Fruit fly (Drosophila melanogaster) whole organism, embryonic: ENCODE measurements around the gene CG15044.
A peak's percentile ranks its signal among the peaks of the same experiment; 100 is the strongest.

Source experiments
- Aef1 ChIP-seq: fragments of 200-800 bp; sonication (Bioruptor generic); IDR thresholded peaks from 3 replicates; pipeline ENCODE4 v1.3.6; 2022; ENCODE audit warnings: missing biosample characterization, missing genetic modification characterization
- Atf3 ChIP-seq: fragments of 200-800 bp; sonication (Bioruptor generic); optimal IDR thresholded peaks from 3 replicates; lab custom pipeline; 2016; ENCODE audit warnings: missing biosample characterization, missing genetic modification characterization
- CG10543 ChIP-seq: fragments of 200-800 bp; sonication (Bioruptor generic); optimal IDR thresholded peaks from 3 replicates; lab custom pipeline; 2017; ENCODE audit warnings: missing biosample characterization, mild to moderate bottlenecking, missing genetic modification characterization, moderate library complexity
- CG11247 ChIP-seq: fragments of 200-800 bp; sonication (Bioruptor generic); IDR thresholded peaks from 2 replicates; pipeline ENCODE4 v1.3.6; 2022; ENCODE audit warnings: missing biosample characterization, missing genetic modification characterization
- CG11504 ChIP-seq: fragments of 200-800 bp; sonication (Bioruptor generic); optimal IDR thresholded peaks from 3 replicates; lab custom pipeline; 2019; ENCODE audit warnings: missing biosample characterization, mild to moderate bottlenecking, missing genetic modification characterization, moderate library complexity
- CG13775 ChIP-seq: fragments of 200-800 bp; sonication (Bioruptor generic); optimal IDR thresholded peaks from 3 replicates; lab custom pipeline; 2017; ENCODE audit warnings: missing biosample characterization, mild to moderate bottlenecking, missing genetic modification characterization
- CG14710 ChIP-seq: fragments of 200-800 bp; sonication (Bioruptor generic); optimal IDR thresholded peaks from 3 replicates; lab custom pipeline; 2019; ENCODE audit warnings: missing biosample characterization, mild to moderate bottlenecking, missing genetic modification characterization, moderate library complexity
- CG17328 ChIP-seq: fragments of 200-800 bp; sonication (Bioruptor generic); IDR thresholded peaks from 2 replicates; pipeline ENCODE4 v1.3.6; 2022; ENCODE audit warnings: missing biosample characterization, missing genetic modification characterization
- CG18262 ChIP-seq: fragments of 200-800 bp; optimal IDR thresholded peaks from 3 replicates; lab custom pipeline; 2019; ENCODE audit warnings: missing biosample characterization, mild to moderate bottlenecking, missing genetic modification characterization, moderate library complexity
- CG2712 ChIP-seq: fragments of 200-800 bp; optimal IDR thresholded peaks from 3 replicates; lab custom pipeline; 2019; ENCODE audit warnings: missing biosample characterization, mild to moderate bottlenecking, missing genetic modification characterization, moderate library complexity
- CG3163 ChIP-seq: fragments of 200-800 bp; sonication (Bioruptor generic); optimal IDR thresholded peaks from 3 replicates; lab custom pipeline; 2016; ENCODE audit warnings: missing biosample characterization, missing genetic modification characterization
- CG4707 ChIP-seq: fragments of 200-800 bp; sonication (Bioruptor generic); optimal IDR thresholded peaks from 2 replicates; lab custom pipeline; 2018; ENCODE audit warnings: missing biosample characterization, mild to moderate bottlenecking, missing genetic modification characterization, moderate library complexity
- CG6689 ChIP-seq: fragments of 200-800 bp; sonication (Bioruptor generic); IDR thresholded peaks from 2 replicates; pipeline ENCODE4 v1.3.6; 2022; ENCODE audit warnings: missing biosample characterization, missing genetic modification characterization
- CG8924 ChIP-seq: fragments of 200-800 bp; optimal IDR thresholded peaks from 3 replicates; lab custom pipeline; 2019; ENCODE audit warnings: missing biosample characterization, mild to moderate bottlenecking, missing genetic modification characterization, moderate library complexity
- CHES-1-like ChIP-seq: fragments of 200-800 bp; sonication (Bioruptor generic); optimal IDR thresholded peaks from 2 replicates; lab custom pipeline; 2016; ENCODE audit warnings: missing biosample characterization, missing genetic modification characterization
- D ChIP-seq, 2 experiments: fragments of 200-800 bp in 1 of 2; fragments of >200 bp in 1 of 2; sonication (Bioruptor generic) in 1 of 2; optimal IDR thresholded peaks; 2 replicates in 1 of 2; 3 replicates in 1 of 2; lab custom pipeline; 2017; ENCODE audit warnings: mild to moderate bottlenecking in 1 of 2, missing biosample characterization in 1 of 2, missing genetic modification characterization in 1 of 2, missing genetic modification reagents in 1 of 2
- Deaf1 ChIP-seq: fragments of 200-800 bp; optimal IDR thresholded peaks from 3 replicates; lab custom pipeline; 2019; ENCODE audit warnings: missing biosample characterization, mild to moderate bottlenecking, missing genetic modification characterization, moderate library complexity
- Dref ChIP-seq: fragments of 200-800 bp; sonication (Bioruptor generic); IDR thresholded peaks from 2 replicates; pipeline ENCODE4 v1.3.6; 2022; ENCODE audit warnings: missing biosample characterization, missing genetic modification characterization
- E2f2 ChIP-seq: fragments of 200-800 bp; sonication (Bioruptor generic); IDR thresholded peaks from 2 replicates; pipeline ENCODE4 v1.3.6; 2022; ENCODE audit warnings: missing biosample characterization, missing genetic modification characterization
- Eip74EF ChIP-seq, 2 experiments: fragments of 200-800 bp in 1 of 2; fragments of >200 bp in 1 of 2; sonication (Bioruptor generic) in 1 of 2; optimal IDR thresholded peaks; 2 replicates each; lab custom pipeline; 2017 to 2019; ENCODE audit warnings: missing biosample characterization in 2 of 2, missing genetic modification characterization in 2 of 2, mild to moderate bottlenecking in 1 of 2, moderate library complexity in 1 of 2
- GATAe ChIP-seq: fragments of 200-800 bp; sonication (Bioruptor generic); conservative IDR thresholded peaks from 2 replicates; pipeline ENCODE4 v1.3.6; 2022; ENCODE audit warnings: missing biosample characterization, missing genetic modification characterization
- HLHmδ ChIP-seq: fragments of 200-800 bp; sonication (Bioruptor generic); optimal IDR thresholded peaks from 2 replicates; lab custom pipeline; 2018; ENCODE audit warnings: missing biosample characterization, mild to moderate bottlenecking, missing genetic modification characterization, moderate library complexity
- HmgD ChIP-seq: fragments of 200-800 bp; sonication (Bioruptor generic); optimal IDR thresholded peaks from 3 replicates; lab custom pipeline; 2016; ENCODE audit warnings: missing biosample characterization, missing genetic modification characterization
- Jarid2 ChIP-seq: fragments of 200-800 bp; sonication (Bioruptor generic); optimal IDR thresholded peaks from 3 replicates; lab custom pipeline; 2017; ENCODE audit warnings: mild to moderate bottlenecking, missing biosample characterization, missing genetic modification reagents, missing genetic modification characterization
- MESR4 ChIP-seq: fragments of 200-800 bp; sonication (Bioruptor generic); optimal IDR thresholded peaks from 2 replicates; lab custom pipeline; 2018; ENCODE audit warnings: missing biosample characterization, mild to moderate bottlenecking, missing genetic modification characterization, moderate library complexity
- NFAT ChIP-seq: fragments of 200-800 bp; sonication (Bioruptor generic); IDR thresholded peaks from 2 replicates; pipeline ENCODE4 v1.3.6; 2022; ENCODE audit warnings: missing biosample characterization, missing genetic modification characterization
- Ptx1 ChIP-seq: fragments of 200-800 bp; sonication (Bioruptor generic); IDR thresholded peaks from 2 replicates; pipeline ENCODE4 v1.3.6; 2022; ENCODE audit warnings: missing biosample characterization, missing genetic modification characterization
- Sry-δ ChIP-seq: fragments of 200-800 bp; sonication (Bioruptor generic); optimal IDR thresholded peaks from 2 replicates; lab custom pipeline; 2016; ENCODE audit warnings: missing biosample characterization, missing genetic modification characterization
- Stat92E ChIP-seq, 3 experiments: fragments of >200 bp in 2 of 3; fragments of 200-800 bp in 1 of 3; sonication (Bioruptor generic) in 1 of 3; optimal IDR thresholded peaks; 2 replicates each; lab custom pipeline; 2017 to 2019; ENCODE audit warnings: missing biosample characterization in 3 of 3, missing genetic modification characterization in 3 of 3, mild to moderate bottlenecking in 1 of 3, moderate library complexity in 1 of 3
- aop ChIP-seq: fragments of 200-800 bp; sonication (Bioruptor generic); IDR thresholded peaks from 2 replicates; pipeline ENCODE4 v1.3.6; 2022; ENCODE audit warnings: missing biosample characterization, missing genetic modification characterization
- bbx ChIP-seq: fragments of 200-800 bp; sonication (Bioruptor generic); IDR thresholded peaks from 2 replicates; pipeline ENCODE4 v1.3.6; 2022; ENCODE audit warnings: missing biosample characterization, missing genetic modification characterization; ENCODE audit not compliant: partially characterized antibody
- caup ChIP-seq: fragments of 200-800 bp; sonication (Bioruptor generic); optimal IDR thresholded peaks from 3 replicates; lab custom pipeline; 2017; ENCODE audit warnings: missing biosample characterization, mild to moderate bottlenecking, missing genetic modification characterization, moderate library complexity; ENCODE audit not compliant: severe bottlenecking
- chinmo ChIP-seq: fragments of 200-800 bp; sonication (Bioruptor generic); IDR thresholded peaks from 4 replicates; pipeline ENCODE4 v1.3.6; 2022; ENCODE audit warnings: missing biosample characterization, missing genetic modification characterization; ENCODE audit not compliant: partially characterized antibody
- crc ChIP-seq: fragments of 200-800 bp; sonication (Bioruptor generic); optimal IDR thresholded peaks from 2 replicates; lab custom pipeline; 2016; ENCODE audit warnings: missing biosample characterization, missing genetic modification characterization
- crol ChIP-seq: fragments of 200-800 bp; sonication (Bioruptor generic); IDR thresholded peaks from 2 replicates; pipeline ENCODE4 v1.3.6; 2022; ENCODE audit warnings: missing biosample characterization, missing genetic modification characterization
- cwo ChIP-seq: fragments of 200-800 bp; sonication (Bioruptor generic); optimal IDR thresholded peaks from 3 replicates; lab custom pipeline; 2017; ENCODE audit warnings: missing biosample characterization, missing genetic modification characterization, mild to moderate bottlenecking, moderate library complexity, missing genetic modification reagents
- da ChIP-seq: fragments of 200-800 bp; sonication (Bioruptor generic); optimal IDR thresholded peaks from 2 replicates; lab custom pipeline; 2016; ENCODE audit warnings: missing biosample characterization, missing genetic modification characterization
- gce ChIP-seq: fragments of 200-800 bp; sonication (Bioruptor generic); IDR thresholded peaks from 3 replicates; pipeline ENCODE4 v1.3.6; 2022; ENCODE audit warnings: missing biosample characterization, missing genetic modification characterization
- gcm ChIP-seq: fragments of 200-800 bp; sonication (Bioruptor generic); optimal IDR thresholded peaks from 2 replicates; lab custom pipeline; 2019; ENCODE audit warnings: missing biosample characterization, mild to moderate bottlenecking, missing genetic modification characterization, moderate library complexity
- hkb ChIP-seq, 2 experiments: fragments of 200-800 bp in 1 of 2; fragments of >200 bp in 1 of 2; sonication (Bioruptor generic) in 1 of 2; IDR thresholded peaks in 1 of 2; optimal IDR thresholded peaks in 1 of 2; 2 replicates each; pipeline versions ENCODE4 v1.3.6 to Lab custom; 2017 to 2022; ENCODE audit warnings: missing biosample characterization in 1 of 2, missing genetic modification characterization in 1 of 2
- onecut ChIP-seq: fragments of 200-800 bp; sonication (Bioruptor generic); IDR thresholded peaks from 2 replicates; pipeline ENCODE4 v1.3.6; 2022; ENCODE audit warnings: missing biosample characterization, missing genetic modification characterization
- row ChIP-seq: fragments of 200-800 bp; sonication (Bioruptor generic); IDR thresholded peaks from 3 replicates; pipeline ENCODE4 v1.3.6; 2022; ENCODE audit warnings: missing biosample characterization, missing genetic modification characterization
- tio ChIP-seq: fragments of 200-800 bp; sonication (Bioruptor generic); optimal IDR thresholded peaks from 2 replicates; lab custom pipeline; 2017; ENCODE audit warnings: missing biosample characterization, missing genetic modification characterization, inconsistent platforms
- tna ChIP-seq: fragments of 200-800 bp; sonication (Bioruptor generic); IDR thresholded peaks from 2 replicates; pipeline ENCODE4 v1.3.6; 2022; ENCODE audit warnings: missing biosample characterization, missing genetic modification characterization; ENCODE audit not compliant: partially characterized antibody
- unc-4 ChIP-seq: fragments of 200-800 bp; sonication (Bioruptor generic); IDR thresholded peaks from 2 replicates; pipeline ENCODE4 v1.3.6; 2022; ENCODE audit warnings: missing biosample characterization, missing genetic modification characterization; ENCODE audit not compliant: partially characterized antibody
- vvl ChIP-seq: fragments of 200-800 bp; sonication (Bioruptor generic); IDR thresholded peaks from 2 replicates; pipeline ENCODE4 v1.3.6; 2022; ENCODE audit warnings: missing biosample characterization, missing genetic modification characterization
- wek ChIP-seq: fragments of 200-800 bp; sonication (Bioruptor generic); optimal IDR thresholded peaks from 3 replicates; lab custom pipeline; 2018; ENCODE audit warnings: missing biosample characterization, mild to moderate bottlenecking, missing genetic modification characterization, moderate library complexity

Gene CG15044

DNA sequence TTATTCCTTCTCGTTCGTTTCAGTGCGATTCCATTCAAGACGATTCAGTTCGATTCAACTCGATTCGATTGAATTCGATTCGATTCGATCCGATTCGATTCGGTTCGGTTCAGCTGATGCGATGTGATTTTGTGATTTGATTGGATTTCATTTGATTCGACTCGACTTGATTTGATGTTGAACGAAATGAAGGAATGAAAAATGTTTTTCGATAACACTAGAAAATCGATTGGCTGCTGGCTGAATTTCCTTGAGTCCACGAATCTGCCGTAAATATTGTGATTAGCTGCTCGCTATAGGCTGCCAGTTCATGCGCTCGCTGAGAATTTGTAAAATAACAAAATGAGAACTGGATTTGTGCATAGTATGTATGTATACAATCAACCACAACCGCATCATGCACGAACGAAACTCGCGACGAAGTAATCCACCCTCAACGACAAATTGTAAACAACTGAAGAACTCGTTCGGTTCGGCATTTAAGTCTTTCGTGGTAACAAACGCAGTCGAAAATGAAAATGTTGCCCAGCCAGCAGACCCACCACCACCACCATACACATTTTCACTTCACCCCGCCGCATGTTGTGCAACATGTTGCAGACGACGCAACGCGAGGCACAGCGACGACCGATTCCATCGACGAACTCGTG, 13.3 kb upstream of the CG15044 start, which contains the start of gene Wnt5 (continued):
- TF ChIP-seq Deaf1 (tag; lab: Kevin White, UChicago) (peak; percentile 92), crc (GFP tag; lab: Kevin White, UChicago) (no peak), Dref (GFP tag; lab: Robert Waterston, UW) (0 out of 2 replicates have a peak, but pooled peaks have one; percentile 21), MESR4 (GFP tag; lab: Kevin White, UChicago) (peak; percentile 53), CG4707 (GFP tag; lab: Kevin White, UChicago) (peak; percentile 15), Aef1 (GFP tag; lab: Robert Waterston, UW) (no peak), Eip74EF (GFP tag; optimal IDR thresholded peaks at IDR 0.05; lab: Kevin White, UChicago) (peak in 1 of 2 experiments; percentile 2), Sry-δ (peak; percentile 12), NFAT (no peak), tna (GFP tag; lab: Robert Waterston, UW) (peak; percentile 53; the same call in 1 of the 2 replicates), gcm (GFP tag; lab: Kevin White, UChicago) (peak; percentile 11), CG2712 (tag; lab: Kevin White, UChicago) (peak; percentile 37), bbx (GFP tag; lab: Robert Waterston, UW) (peak; percentile 57), tio (GFP tag; lab: Kevin White, UChicago) (no peak), E2f2 (0 out of 2 replicates have a peak, but pooled peaks have one; percentile 14), da (GFP tag; lab: Kevin White, UChicago) (no peak), chinmo (peak; percentile 85; the same call in 3 of the 4 replicates), CG3163 (GFP tag; lab: Kevin White, UChicago) (no peak), CG11504 (peak; percentile 100), Jarid2 (GFP tag; lab: Kevin White, UChicago) (peak; percentile 90), hkb (optimal IDR thresholded peaks at IDR 0.05; lab: Kevin White, UChicago) (no peak), hkb (GFP tag; IDR thresholded peaks at IDR 0.05; lab: Robert Waterston, UW) (peak; percentile 28; the same call in 1 of the 2 replicates), caup (GFP tag; lab: Kevin White, UChicago) (no peak), CG13775 (GFP tag; lab: Kevin White, UChicago) (no peak), vvl (GFP tag; lab: Robert Waterston, UW) (peak; percentile 68; the same call in 1 of the 2 replicates), cwo (no peak), CG18262 (tag; lab: Kevin White, UChicago) (peak; percentile 12), CG11247 (GFP tag; lab: Robert Waterston, UW) (peak; percentile 55), CG8924 (tag; lab: Kevin White, UChicago) (peak; percentile 66), HLHmδ (no peak), CHES-1-like (GFP tag; lab: Kevin White, UChicago) (peak; percentile 15), D (optimal IDR thresholded peaks at IDR 0.05; lab: Kevin White, UChicago) (no peak), D (GFP tag; optimal IDR thresholded peaks at IDR 0.05; lab: Kevin White, UChicago) (peak; percentile 2), unc-4 (GFP tag; lab: Robert Waterston, UW) (no peak), Ptx1 (GFP tag; lab: Robert Waterston, UW) (no peak), Stat92E (GFP tag; optimal IDR thresholded peaks at IDR 0.05; lab: Kevin White, UChicago) (peak in 1 of 3 experiments; percentile 61), CG6689 (GFP tag; lab: Robert Waterston, UW) (no peak), CG17328 (GFP tag; lab: Robert Waterston, UW) (0 out of 2 replicates have a peak, but pooled peaks have one; percentile 6), CG14710 (tag; lab: Kevin White, UChicago) (peak; percentile 9), onecut (GFP tag; lab: Robert Waterston, UW) (peak; percentile 46; the same call in 1 of the 2 replicates), wek (peak; percentile 32), GATAe (GFP tag; lab: Robert Waterston, UW) (no peak), aop (no peak), CG10543 (peak; percentile 24), row (GFP tag; lab: Robert Waterston, UW) (no peak), crol (GFP tag; lab: Robert Waterston, UW) (peak; percentile 65), Atf3 (GFP tag; lab: Kevin White, UChicago) (no peak), gce (GFP tag; lab: Robert Waterston, UW) (peak; percentile 22; the same call in 1 of the 3 replicates), HmgD (GFP tag; lab: Kevin White, UChicago) (peak; percentile 20)
